Fruit fly (Drosophila melanogaster) whole organism, wandering third instar larva: Measurements from ENCODE around the gene Alg10.
A peak's percentile ranks its signal among the peaks of the same experiment; 100 is the strongest.

ENCODE experiments used
- Abd-B ChIP-seq: fragments of >200 bp; optimal IDR thresholded peaks from 2 replicates; lab custom pipeline; 2017; ENCODE audit warnings: missing biosample characterization, missing genetic modification characterization
- CG32264 ChIP-seq: fragments of 200-800 bp; sonication (Bioruptor generic); optimal IDR thresholded peaks from 2 replicates; lab custom pipeline; 2016; ENCODE audit warnings: missing biosample characterization, missing genetic modification characterization
- CG9705 ChIP-seq: fragments of 200-800 bp; sonication (Bioruptor generic); optimal IDR thresholded peaks from 2 replicates; lab custom pipeline; 2018; ENCODE audit warnings: missing biosample characterization, mild to moderate bottlenecking, missing genetic modification characterization
- CrebA ChIP-seq: fragments of 200-800 bp; sonication (Bioruptor generic); optimal IDR thresholded peaks from 2 replicates; lab custom pipeline; 2016; ENCODE audit warnings: missing biosample characterization, mild to moderate bottlenecking, missing genetic modification characterization, borderline replicate concordance
- Dfd ChIP-seq: fragments of >200 bp; optimal IDR thresholded peaks from 2 replicates; lab custom pipeline; 2017; ENCODE audit warnings: missing biosample characterization, missing genetic modification characterization
- Dif ChIP-seq: fragments of 200-275, 200-300 bp; sonication (Bioruptor generic); optimal IDR thresholded peaks from 2 replicates; lab custom pipeline; 2018; ENCODE audit warnings: missing biosample characterization, missing genetic modification characterization; ENCODE audit not compliant: partially characterized antibody
- GATAd ChIP-seq: sonication (Bioruptor generic); optimal IDR thresholded peaks from 2 replicates; lab custom pipeline; 2016; ENCODE audit warnings: missing biosample characterization, missing genetic modification characterization
- HLH106 ChIP-seq: fragments of 200-800 bp; optimal IDR thresholded peaks from 3 replicates; lab custom pipeline; 2019; ENCODE audit warnings: missing biosample characterization, mild to moderate bottlenecking, missing genetic modification characterization, moderate library complexity
- Hnf4 ChIP-seq: fragments of 200-800 bp; sonication (Bioruptor generic); optimal IDR thresholded peaks from 2 replicates; lab custom pipeline; 2016; ENCODE audit warnings: missing biosample characterization, mild to moderate bottlenecking, missing genetic modification characterization
- Hr78 ChIP-seq: fragments of >200 bp; optimal IDR thresholded peaks from 2 replicates; lab custom pipeline; 2017; ENCODE audit warnings: missing biosample characterization, missing genetic modification characterization
- Hr83 ChIP-seq: fragments of 200-300 bp; sonication (Bioruptor generic); optimal IDR thresholded peaks from 2 replicates; lab custom pipeline; 2016; ENCODE audit warnings: missing biosample characterization, mild to moderate bottlenecking, missing genetic modification characterization, moderate library complexity; ENCODE audit not compliant: poor library complexity, severe bottlenecking
- Jra ChIP-seq: sonication (Bioruptor generic); optimal IDR thresholded peaks from 2 replicates; lab custom pipeline; 2016; ENCODE audit warnings: missing biosample characterization, missing genetic modification characterization
- Mio ChIP-seq: sonication (Bioruptor generic); optimal IDR thresholded peaks from 2 replicates; lab custom pipeline; 2016; ENCODE audit warnings: missing biosample characterization, missing genetic modification characterization
- Myc ChIP-seq: fragments of >200 bp; optimal IDR thresholded peaks from 2 replicates; lab custom pipeline; 2017
- N ChIP-seq: fragments of >200 bp; optimal IDR thresholded peaks from 2 replicates; lab custom pipeline; 2018; ENCODE audit warnings: missing biosample characterization, missing external identifiers, missing genetic modification characterization
- OdsH ChIP-seq: fragments of 200-800 bp; sonication (Bioruptor generic); optimal IDR thresholded peaks from 2 replicates; lab custom pipeline; 2016; ENCODE audit warnings: missing biosample characterization, mild to moderate bottlenecking, missing genetic modification characterization
- Rel ChIP-seq, 2 experiments: fragments of 200-800 bp; sonication (Bioruptor generic) in 1 of 2; optimal IDR thresholded peaks; 2 replicates in 1 of 2; 3 replicates in 1 of 2; lab custom pipeline; 2016 to 2019; ENCODE audit warnings: mild to moderate bottlenecking in 2 of 2, missing biosample characterization in 2 of 2, missing genetic modification characterization in 2 of 2, moderate library complexity in 1 of 2
- Sp1 ChIP-seq: fragments of 200-800 bp; sonication (Bioruptor generic); optimal IDR thresholded peaks from 3 replicates; lab custom pipeline; 2019; ENCODE audit warnings: missing biosample characterization, mild to moderate bottlenecking, missing genetic modification characterization, moderate library complexity
- Vsx2 ChIP-seq: fragments of 200-300, 225-300 bp; sonication (Bioruptor generic); optimal IDR thresholded peaks from 2 replicates; lab custom pipeline; 2018; ENCODE audit warnings: missing biosample characterization, missing genetic modification characterization; ENCODE audit not compliant: partially characterized antibody
- brk ChIP-seq: fragments of 200-800 bp; sonication (Bioruptor generic); optimal IDR thresholded peaks from 2 replicates; lab custom pipeline; 2016; ENCODE audit warnings: missing biosample characterization, mild to moderate bottlenecking, missing genetic modification characterization
- dl ChIP-seq, 2 experiments: fragments of 175-275, 200-275 bp in 1 of 2; fragments of 200-275 bp in 1 of 2; sonication (Bioruptor generic); optimal IDR thresholded peaks; lab custom pipeline; 2018; ENCODE audit warnings: mild to moderate bottlenecking in 2 of 2, missing biosample characterization in 2 of 2, missing genetic modification characterization in 2 of 2, moderate library complexity in 2 of 2; ENCODE audit not compliant: partially characterized antibody in 2 of 2, insufficient read depth in 1 of 2
- dmrt93B ChIP-seq: fragments of 200-800 bp; sonication (Bioruptor generic); optimal IDR thresholded peaks from 2 replicates; lab custom pipeline; 2018; ENCODE audit warnings: missing biosample characterization, mild to moderate bottlenecking, missing genetic modification characterization
- ey ChIP-seq: fragments of 200-800 bp; sonication (Bioruptor generic); optimal IDR thresholded peaks from 2 replicates; lab custom pipeline; 2016; ENCODE audit warnings: missing biosample characterization, missing genetic modification characterization
- foxo ChIP-seq, 2 experiments: fragments of 200-800 bp; sonication (Bioruptor generic); optimal IDR thresholded peaks; 2 replicates in 1 of 2; 3 replicates in 1 of 2; lab custom pipeline; 2016 to 2017; ENCODE audit warnings: missing biosample characterization in 2 of 2, missing genetic modification characterization in 2 of 2
- fru ChIP-seq: fragments of 200-800 bp; sonication (Bioruptor generic); optimal IDR thresholded peaks from 3 replicates; lab custom pipeline; 2016; ENCODE audit warnings: missing biosample characterization, mild to moderate bottlenecking, missing genetic modification characterization
- h ChIP-seq: fragments of 200-800 bp; sonication (Bioruptor generic); optimal IDR thresholded peaks from 3 replicates; lab custom pipeline; 2016; ENCODE audit warnings: missing biosample characterization, mild to moderate bottlenecking, missing genetic modification characterization
- jim ChIP-seq: fragments of 175-275, 200-325 bp; sonication (Bioruptor generic); optimal IDR thresholded peaks from 2 replicates; lab custom pipeline; 2016; ENCODE audit warnings: missing biosample characterization, mild to moderate bottlenecking, missing genetic modification characterization
- lola ChIP-seq: fragments of >200 bp; optimal IDR thresholded peaks from 2 replicates; lab custom pipeline; 2017; ENCODE audit warnings: missing biosample characterization, missing genetic modification characterization
- pan ChIP-seq: fragments of >200 bp; optimal IDR thresholded peaks from 2 replicates; lab custom pipeline; 2017
- psq ChIP-seq: fragments of 200-800 bp; sonication (Bioruptor generic); optimal IDR thresholded peaks from 3 replicates; lab custom pipeline; 2017; ENCODE audit warnings: missing biosample characterization, mild to moderate bottlenecking, missing genetic modification characterization, moderate library complexity
- rgr ChIP-seq: fragments of 200-800 bp; sonication (Bioruptor generic); optimal IDR thresholded peaks from 3 replicates; lab custom pipeline; 2016; ENCODE audit warnings: missing biosample characterization, mild to moderate bottlenecking, missing genetic modification characterization
- sage ChIP-seq: fragments of 200-800 bp; sonication (Bioruptor generic); optimal IDR thresholded peaks from 2 replicates; lab custom pipeline; 2016; ENCODE audit warnings: missing biosample characterization, mild to moderate bottlenecking, missing genetic modification characterization
- sv ChIP-seq: fragments of 200-800 bp; sonication (Bioruptor generic); optimal IDR thresholded peaks from 3 replicates; lab custom pipeline; 2016; ENCODE audit warnings: missing biosample characterization, missing genetic modification characterization
- tai ChIP-seq: sonication (Bioruptor generic); optimal IDR thresholded peaks from 2 replicates; lab custom pipeline; 2016; ENCODE audit warnings: missing biosample characterization, missing genetic modification characterization
- usp ChIP-seq: fragments of >200 bp; optimal IDR thresholded peaks from 2 replicates; lab custom pipeline; 2017; ENCODE audit warnings: missing biosample characterization, missing genetic modification characterization
- woc ChIP-seq: sonication (Bioruptor generic); optimal IDR thresholded peaks from 2 replicates; lab custom pipeline; 2016; ENCODE audit warnings: missing biosample characterization, mild to moderate bottlenecking, missing genetic modification characterization

Gene Alg10

dm6 chr3L:11123088-11123487 is 41.7 kb upstream of the Alg10 start, which contains the start of the genes Ufd1 and NaPi-III:
Gene Ufd1 (minus strand): TSS chr3L:11123216.
Gene NaPi-III (plus strand): TSS chr3L:11123348.
- no peak for TF ChIP-seq Rel (GFP tag; optimal IDR thresholded peaks at IDR 0.05; lab: Kevin White, UChicago)
- peak; percentile 59 for TF ChIP-seq Rel (tag; optimal IDR thresholded peaks at IDR 0.05; lab: Kevin White, UChicago)
- TF ChIP-seq Hnf4 (GFP tag; lab: Kevin White, UChicago), result no peak
- TF ChIP-seq Hr83 (GFP tag; lab: Kevin White, UChicago), result peak; percentile 62
- TF ChIP-seq Hr78, result no peak
- peak; percentile 21 for TF ChIP-seq HLH106 (tag; lab: Kevin White, UChicago)
- TF ChIP-seq rgr, result peak; percentile 29
- no peak for TF ChIP-seq sv (GFP tag; lab: Kevin White, UChicago)
- no peak for TF ChIP-seq GATAd (GFP tag; lab: Kevin White, UChicago)
- no peak for TF ChIP-seq CrebA
- TF ChIP-seq Vsx2 (GFP tag; lab: Kevin White, UChicago), result no peak
- peak; percentile 36 for TF ChIP-seq Sp1 (GFP tag; lab: Kevin White, UChicago)
- peak in 1 of 2 experiments; percentile 30 for TF ChIP-seq foxo (GFP tag; optimal IDR thresholded peaks at IDR 0.05; lab: Kevin White, UChicago)
- no peak for TF ChIP-seq fru (GFP tag; lab: Kevin White, UChicago)
- no peak for TF ChIP-seq dmrt93B (GFP tag; lab: Kevin White, UChicago)
- peak; percentile 43 for TF ChIP-seq h (GFP tag; lab: Kevin White, UChicago)
- no peak for TF ChIP-seq tai (GFP tag; lab: Kevin White, UChicago)
- TF ChIP-seq jim (GFP tag; lab: Kevin White, UChicago), result peak; percentile 81
- TF ChIP-seq sage (GFP tag; lab: Kevin White, UChicago), result no peak
- no peak for TF ChIP-seq pan (lab: Kevin White, UChicago)
- no peak for TF ChIP-seq CG9705 (GFP tag; lab: Kevin White, UChicago)
- peak; percentile 74 for TF ChIP-seq Myc (lab: Kevin White, UChicago)
- peak; percentile 51 for TF ChIP-seq Jra (GFP tag; lab: Kevin White, UChicago)
- TF ChIP-seq CG32264 (GFP tag; lab: Kevin White, UChicago), result no peak

- TF ChIP-seq psq (GFP tag; lab: Kevin White, UChicago) (peak; percentile 45), Hr83 (GFP tag; lab: Kevin White, UChicago) (no peak), Dfd (GFP tag; lab: Kevin White, UChicago) (no peak), dmrt93B (GFP tag; lab: Kevin White, UChicago) (no peak), Myc (lab: Kevin White, UChicago) (peak; percentile 43), h (GFP tag; lab: Kevin White, UChicago) (no peak), CG9705 (GFP tag; lab: Kevin White, UChicago) (no peak), Hnf4 (GFP tag; lab: Kevin White, UChicago) (no peak), foxo (GFP tag; optimal IDR thresholded peaks at IDR 0.05; lab: Kevin White, UChicago) (no peak), dl (GFP tag; optimal IDR thresholded peaks at IDR 0.05; lab: Kevin White, UChicago; ENCODE audit: insufficient read depth in 1 of 2, partially characterized antibody in 2 of 2) (peak in 1 of 2 experiments; percentile 48), OdsH (GFP tag; lab: Kevin White, UChicago) (no peak), brk (GFP tag; lab: Kevin White, UChicago) (no peak), Dif (GFP tag; lab: Kevin White, UChicago) (peak; percentile 42), ey (no peak), Mio (no peak), HLH106 (tag; lab: Kevin White, UChicago) (no peak), rgr (no peak), N (GFP tag; lab: Kevin White, UChicago) (no peak), lola (GFP tag; lab: Kevin White, UChicago) (no peak), Vsx2 (GFP tag; lab: Kevin White, UChicago) (no peak), CG32264 (GFP tag; lab: Kevin White, UChicago) (no peak), Jra (GFP tag; lab: Kevin White, UChicago) (no peak), usp (GFP tag; lab: Kevin White, UChicago) (no peak), Rel (GFP tag; optimal IDR thresholded peaks at IDR 0.05; lab: Kevin White, UChicago) (no peak), Rel (tag; optimal IDR thresholded peaks at IDR 0.05; lab: Kevin White, UChicago) (peak; percentile 3), jim (GFP tag; lab: Kevin White, UChicago) (no peak), CrebA (no peak), woc (GFP tag; lab: Kevin White, UChicago) (no peak), sv (GFP tag; lab: Kevin White, UChicago) (no peak), Abd-B (GFP tag; lab: Kevin White, UChicago) (no peak), fru (GFP tag; lab: Kevin White, UChicago) (no peak), sage (GFP tag; lab: Kevin White, UChicago) (no peak), Sp1 (GFP tag; lab: Kevin White, UChicago) (no peak)
These were observed 41.0 kb upstream of the Alg10 start for dm6 chr3L:11123598-11124284.
